Worm (Caenorhabditis elegans): Measurements from ENCODE around the gene cyp-25A1.

ce11 chrIII:3814421-3814820 lies 18.0 kb upstream of the cyp-25A1 start:
- TF ChIP-seq flt-1 (GFP tag; IDR thresholded peaks at IDR 0.05) (no peak), hmg-4 (GFP tag; optimal IDR thresholded peaks at IDR 0.05) (no peak), aly-1 (tag; optimal IDR thresholded peaks at IDR 0.05) (no peak), hnd-1 (tag; optimal IDR thresholded peaks at IDR 0.05) (no peak), scrt-1 (GFP tag; IDR thresholded peaks at IDR 0.05) (no peak), sea-1 (GFP tag; conservative IDR thresholded peaks at IDR 0.05) (no peak), F13C5.2 (tag; optimal IDR thresholded peaks at IDR 0.05) (no peak), ama-1 (optimal IDR thresholded peaks at IDR 0.05) (no peak), pes-1 (GFP tag; IDR thresholded peaks at IDR 0.05) (no peak), tbx-37 (GFP tag; conservative IDR thresholded peaks at IDR 0.05) (no peak)

Data from whole organism, early embryonic.